Fruit fly (Drosophila melanogaster): ENCODE results near the gene CG14106.
A peak's percentile ranks its signal among the peaks of the same experiment; 100 is the strongest.

CG14106 gene

dm6 chr3L:13410999-13411398 lies 14.5 kb downstream of the CG14106 start (continued):
- TF ChIP-seq CG6272 (GFP tag; IDR thresholded peaks at IDR 0.05) (no peak), CG33213 (GFP tag; optimal IDR thresholded peaks at IDR 0.05) (peak; percentile 49), Atf3 (GFP tag; optimal IDR thresholded peaks at IDR 0.05) (no peak), CG1603 (tag; optimal IDR thresholded peaks at IDR 0.05) (peak; percentile 49), Trl (optimal IDR thresholded peaks at IDR 0.05) (no peak), Trl (GFP tag; optimal IDR thresholded peaks at IDR 0.05) (peak; percentile 1), sug (tag; optimal IDR thresholded peaks at IDR 0.05) (peak; percentile 29), CG18262 (tag; optimal IDR thresholded peaks at IDR 0.05) (peak; percentile 37), CG17568 (GFP tag; optimal IDR thresholded peaks at IDR 0.05) (no peak), sd (tag; optimal IDR thresholded peaks at IDR 0.05) (no peak), CoRest (tag; optimal IDR thresholded peaks at IDR 0.05) (peak; percentile 59), CG7839 (tag; optimal IDR thresholded peaks at IDR 0.05) (peak; percentile 54), bsh (GFP tag; optimal IDR thresholded peaks at IDR 0.05) (peak in 1 of 2 experiments; percentile 16), seq (GFP tag; IDR thresholded peaks at IDR 0.05) (no peak), Myb (GFP tag; optimal IDR thresholded peaks at IDR 0.05) (peak; percentile 2), sisA (GFP tag; IDR thresholded peaks at IDR 0.05) (peak; percentile 36), Drgx (GFP tag; IDR thresholded peaks at IDR 0.05) (no peak), HLHmδ (GFP tag; optimal IDR thresholded peaks at IDR 0.05) (no peak), CG3163 (GFP tag; optimal IDR thresholded peaks at IDR 0.05) (peak; percentile 4), HmgZ (tag; optimal IDR thresholded peaks at IDR 0.05) (peak; percentile 61), kay (GFP tag; optimal IDR thresholded peaks at IDR 0.05) (peak; percentile 21), CG8944 (GFP tag; optimal IDR thresholded peaks at IDR 0.05) (peak; percentile 26), CG11456 (GFP tag; IDR thresholded peaks at IDR 0.05) (peak; percentile 83), bcd (GFP tag; optimal IDR thresholded peaks at IDR 0.05) (peak; percentile 32), her (GFP tag; optimal IDR thresholded peaks at IDR 0.05) (no peak), CG2712 (tag; optimal IDR thresholded peaks at IDR 0.05) (peak; percentile 61), pho (GFP tag; optimal IDR thresholded peaks at IDR 0.05) (no peak), Pdp1 (GFP tag; optimal IDR thresholded peaks at IDR 0.05) (peak; percentile 33 to 47), sens (GFP tag) (peak; percentile 73), CG9876 (GFP tag; optimal IDR thresholded peaks at IDR 0.05) (peak; percentile 24), chif (GFP tag; optimal IDR thresholded peaks at IDR 0.05) (peak in 1 of 2 experiments; percentile 66), Optix (GFP tag; IDR thresholded peaks at IDR 0.05) (no peak), org-1 (GFP tag; optimal IDR thresholded peaks at IDR 0.05) (no peak), Hey (tag; optimal IDR thresholded peaks at IDR 0.05) (no peak), gfzf (GFP tag; optimal IDR thresholded peaks at IDR 0.05) (peak; percentile 7), fd3F (GFP tag; optimal IDR thresholded peaks at IDR 0.05) (peak; percentile 33), CG17359 (tag; optimal IDR thresholded peaks at IDR 0.05) (peak; percentile 54), Dp (GFP tag; optimal IDR thresholded peaks at IDR 0.05) (peak; percentile 31), MBD-R2 (GFP tag; IDR thresholded peaks at IDR 0.05) (peak; percentile 17; the same call in 1 of the 2 replicates), Nf-YB (GFP tag; optimal IDR thresholded peaks at IDR 0.05) (no peak), HLH4C (GFP tag; IDR thresholded peaks at IDR 0.05; ENCODE audit: partially characterized antibody) (no peak), CG2120 (GFP tag; optimal IDR thresholded peaks at IDR 0.05) (peak; percentile 39), nmo (GFP tag; optimal IDR thresholded peaks at IDR 0.05) (peak; percentile 58), maf-S (GFP tag; optimal IDR thresholded peaks at IDR 0.05) (no peak), CG8290 (GFP tag; optimal IDR thresholded peaks at IDR 0.05) (peak; percentile 26), CG8290 (tag; optimal IDR thresholded peaks at IDR 0.05) (no peak), Abd-B (GFP tag; optimal IDR thresholded peaks at IDR 0.05) (no peak), Max (GFP tag; optimal IDR thresholded peaks at IDR 0.05) (no peak), Nf-YC (tag; optimal IDR thresholded peaks at IDR 0.05) (peak; percentile 8), az2 (GFP tag; optimal IDR thresholded peaks at IDR 0.05) (peak; percentile 40), zfh1 (GFP tag; IDR thresholded peaks at IDR 0.05) (peak; percentile 15; the same call in 1 of the 3 replicates), Dek (tag; optimal IDR thresholded peaks at IDR 0.05) (peak; percentile 56)
